Fruit fly (Drosophila melanogaster): ENCODE results near the gene Coprox.

Coprox gene

dm6 chr2L:6968013-6968517 lies 3.8 kb downstream of the Coprox start (continued):
- TF ChIP-seq danr (GFP tag; IDR thresholded peaks at IDR 0.05) (no peak), Sry-β (GFP tag; optimal IDR thresholded peaks at IDR 0.05) (no peak), CG4328 (GFP tag; optimal IDR thresholded peaks at IDR 0.05) (no peak), chm (GFP tag; IDR thresholded peaks at IDR 0.05) (0 out of 2 replicates have a peak, but pooled peaks have one; percentile 18), sd (tag; optimal IDR thresholded peaks at IDR 0.05) (peak; percentile 78), CG3838 (GFP tag; optimal IDR thresholded peaks at IDR 0.05) (no peak), Dbx (GFP tag; IDR thresholded peaks at IDR 0.05) (peak; percentile 55; the same call in 1 of the 3 replicates), CG17359 (tag; optimal IDR thresholded peaks at IDR 0.05) (peak; percentile 26), CG12391 (tag; optimal IDR thresholded peaks at IDR 0.05) (peak; percentile 50), CG6765 (GFP tag; optimal IDR thresholded peaks at IDR 0.05) (no peak), CG12155 (GFP tag; optimal IDR thresholded peaks at IDR 0.05) (no peak), CG1529 (GFP tag; optimal IDR thresholded peaks at IDR 0.05) (no peak), CkIIα-i1 (GFP tag; IDR thresholded peaks at IDR 0.05) (no peak), Med (GFP tag) (peak; percentile 95), Scr (GFP tag; IDR thresholded peaks at IDR 0.05; ENCODE audit: partially characterized antibody) (peak; percentile 86), nom (GFP tag; optimal IDR thresholded peaks at IDR 0.05) (no peak), CG1832 (GFP tag; optimal IDR thresholded peaks at IDR 0.05) (no peak), CG7928 (GFP tag; optimal IDR thresholded peaks at IDR 0.05) (peak; percentile 86), Opbp (GFP tag; IDR thresholded peaks at IDR 0.05; ENCODE audit: partially characterized antibody) (peak; percentile 76), Abd-B (GFP tag; optimal IDR thresholded peaks at IDR 0.05) (no peak), NC2α (GFP tag; optimal IDR thresholded peaks at IDR 0.05) (peak; percentile 9), CG30020 (tag; optimal IDR thresholded peaks at IDR 0.05) (peak; percentile 6), CG32767 (GFP tag; IDR thresholded peaks at IDR 0.05) (0 out of 2 replicates have a peak, but pooled peaks have one; percentile 33), CG7372 (GFP tag; IDR thresholded peaks at IDR 0.05) (no peak), vfl (GFP tag; optimal IDR thresholded peaks at IDR 0.05) (peak; percentile 33), seq (GFP tag; IDR thresholded peaks at IDR 0.05) (peak; percentile 16; the same call in 1 of the 2 replicates), CG10979 (tag; optimal IDR thresholded peaks at IDR 0.05) (peak; percentile 53), Dip3 (GFP tag; optimal IDR thresholded peaks at IDR 0.05) (no peak), CG15011 (GFP tag; optimal IDR thresholded peaks at IDR 0.05) (no peak), CG18599 (GFP tag; optimal IDR thresholded peaks at IDR 0.05) (no peak), unpg (GFP tag; optimal IDR thresholded peaks at IDR 0.05) (peak; percentile 64), Rfx (GFP tag; IDR thresholded peaks at IDR 0.05) (no peak; the same call in 1 of the 2 replicates), bsh (GFP tag; optimal IDR thresholded peaks at IDR 0.05) (peak in 1 of 2 experiments; percentile 68), Sry-δ (GFP tag; optimal IDR thresholded peaks at IDR 0.05) (peak; percentile 68), Ets97D (GFP tag; optimal IDR thresholded peaks at IDR 0.05) (peak; percentile 49), BtbVII (GFP tag; optimal IDR thresholded peaks at IDR 0.05) (peak; percentile 24), phol (tag; optimal IDR thresholded peaks at IDR 0.05) (peak; percentile 55), CG3995 (GFP tag; optimal IDR thresholded peaks at IDR 0.05) (no peak), grau (tag; optimal IDR thresholded peaks at IDR 0.05) (peak; percentile 44), gt (GFP tag; IDR thresholded peaks at IDR 0.05) (no peak), CG13123 (GFP tag; optimal IDR thresholded peaks at IDR 0.05) (peak; percentile 27), Deaf1 (tag; optimal IDR thresholded peaks at IDR 0.05) (peak; percentile 30), knrl (GFP tag; IDR thresholded peaks at IDR 0.05; ENCODE audit: partially characterized antibody) (no peak; the same call in 1 of the 3 replicates), eyg (GFP tag; optimal IDR thresholded peaks at IDR 0.05) (peak; percentile 13), H15 (GFP tag; IDR thresholded peaks at IDR 0.05) (no peak), CG8290 (GFP tag; optimal IDR thresholded peaks at IDR 0.05) (peak; percentile 5), CG8290 (tag; optimal IDR thresholded peaks at IDR 0.05) (no peak), dm (GFP tag; optimal IDR thresholded peaks at IDR 0.05) (no peak), ac (GFP tag; optimal IDR thresholded peaks at IDR 0.05) (no peak), pnt (GFP tag; optimal IDR thresholded peaks at IDR 0.05) (no peak), ftz-f1 (GFP tag; optimal IDR thresholded peaks at IDR 0.05) (no peak)
